Worm (Caenorhabditis elegans) whole organism, L4 larva: ENCODE results near the gene C24H11.5.

ENCODE experiments used
- F26F4.8 ChIP-seq: fragments of 200-800 bp; sonication (Bioruptor generic); conservative IDR thresholded peaks from 2 replicates; pipeline ENCODE4 v1.3.6; 2022; ENCODE audit warnings: missing genetic modification characterization, missing compliant biosample characterization
- F37D6.2 ChIP-seq: sonication (generic microtip); optimal IDR thresholded peaks from 2 replicates; lab custom pipeline; 2016; ENCODE audit warnings: mild to moderate bottlenecking, missing genetic modification characterization, missing compliant biosample characterization
- F44E2.7 ChIP-seq: fragments of 200-800 bp; sonication (Bioruptor generic); IDR thresholded peaks from 2 replicates; pipeline ENCODE4 v2.1.2; 2022; ENCODE audit warnings: missing genetic modification characterization, missing compliant biosample characterization
- F49E8.2 ChIP-seq: sonication (generic microtip); optimal IDR thresholded peaks from 2 replicates; lab custom pipeline; 2016; ENCODE audit warnings: missing compliant biosample characterization, mild to moderate bottlenecking, missing genetic modification characterization, borderline replicate concordance
- T20F7.1 ChIP-seq: fragments of 200-800 bp; sonication (Bioruptor generic); optimal IDR thresholded peaks from 2 replicates; lab custom pipeline; 2018; ENCODE audit warnings: mild to moderate bottlenecking, missing genetic modification characterization, missing compliant biosample characterization
- Y5F2A.4 ChIP-seq: fragments of 200-800 bp; sonication (Bioruptor generic); optimal IDR thresholded peaks from 2 replicates; lab custom pipeline; 2018; ENCODE audit warnings: mild to moderate bottlenecking, missing genetic modification characterization, missing compliant biosample characterization
- Y75B8A.6 ChIP-seq: fragments of 200-800 bp; sonication (Bioruptor generic); IDR thresholded peaks from 2 replicates; pipeline ENCODE4 v1.3.6; 2022; ENCODE audit warnings: missing genetic modification reagents, missing genetic modification characterization, missing compliant biosample characterization
- ama-1 ChIP-seq: fragments of 150-350 bp; optimal IDR thresholded peaks from 2 replicates; lab custom pipeline; 2014; ENCODE audit warnings: inconsistent platforms, mixed read lengths
- arid-1 ChIP-seq: fragments of 200-800 bp; sonication (Bioruptor generic); conservative IDR thresholded peaks from 2 replicates; pipeline ENCODE4 v1.3.6; 2022; ENCODE audit warnings: missing genetic modification reagents, missing genetic modification characterization, missing compliant biosample characterization
- ceh-62 ChIP-seq: sonication (generic microtip); optimal IDR thresholded peaks from 2 replicates; lab custom pipeline; 2017; ENCODE audit warnings: missing biosample characterization, missing genetic modification characterization
- cey-2 ChIP-seq: sonication (generic microtip); optimal IDR thresholded peaks from 3 replicates; lab custom pipeline; 2017; ENCODE audit warnings: missing genetic modification characterization, mild to moderate bottlenecking, missing compliant biosample characterization, antibody characterized with exemption, borderline replicate concordance; ENCODE audit not compliant: insufficient read depth
- ctbp-1 ChIP-seq: fragments of 200-800 bp; sonication (Bioruptor generic); IDR thresholded peaks from 2 replicates; pipeline ENCODE4 v1.3.6; 2022; ENCODE audit warnings: missing genetic modification reagents, missing genetic modification characterization, missing compliant biosample characterization
- daf-16 ChIP-seq, 3 experiments: sonication (generic microtip); optimal IDR thresholded peaks; 2 replicates each; lab custom pipeline; 2016 to 2017; ENCODE audit warnings: missing genetic modification characterization in 3 of 3, missing genetic modification reagents in 3 of 3, mild to moderate bottlenecking in 2 of 3, missing compliant biosample characterization in 2 of 3, missing biosample characterization in 1 of 3, moderate library complexity in 1 of 3
- daf-19 ChIP-seq: fragments of 200-800 bp; sonication (Bioruptor generic); conservative IDR thresholded peaks from 2 replicates; pipeline ENCODE4 v1.3.6; 2022; ENCODE audit warnings: missing genetic modification characterization, missing compliant biosample characterization
- daf-8 ChIP-seq: fragments of 200-800 bp; sonication (Bioruptor generic); IDR thresholded peaks from 2 replicates; pipeline ENCODE4 v1.3.6; 2022; ENCODE audit warnings: missing genetic modification characterization, missing compliant biosample characterization
- dmd-9 ChIP-seq: fragments of 200-800 bp; sonication (Bioruptor generic); IDR thresholded peaks from 2 replicates; pipeline ENCODE4 v1.3.6; 2022; ENCODE audit warnings: missing genetic modification reagents, missing genetic modification characterization, missing compliant biosample characterization
- fos-1 ChIP-seq: fragments of 150-350 bp; optimal IDR thresholded peaks from 2 replicates; lab custom pipeline; 2014; ENCODE audit warnings: missing biosample characterization, missing genetic modification characterization
- hlh-30 ChIP-seq: sonication (generic microtip); optimal IDR thresholded peaks from 2 replicates; lab custom pipeline; 2017; ENCODE audit warnings: antibody characterized with exemption, mild to moderate bottlenecking, missing genetic modification characterization, missing compliant biosample characterization; ENCODE audit not compliant: insufficient read depth
- hmg-1.1 ChIP-seq: fragments of 200-800 bp; sonication (Bioruptor generic); IDR thresholded peaks from 2 replicates; pipeline ENCODE4 v1.3.6; 2022; ENCODE audit warnings: missing genetic modification reagents, missing genetic modification characterization, missing compliant biosample characterization
- lim-7 ChIP-seq: fragments of 200-800 bp; sonication (Bioruptor generic); IDR thresholded peaks from 2 replicates; pipeline ENCODE4 v1.3.6; 2022; ENCODE audit warnings: missing genetic modification characterization, missing compliant biosample characterization
- lin-1 ChIP-seq: fragments of 200-800 bp; sonication (Bioruptor generic); IDR thresholded peaks from 2 replicates; pipeline ENCODE4 v1.3.6; 2022; ENCODE audit warnings: missing genetic modification reagents, missing genetic modification characterization, missing compliant biosample characterization
- lin-13 ChIP-seq: fragments of 150-350 bp; optimal IDR thresholded peaks from 2 replicates; lab custom pipeline; 2014; ENCODE audit warnings: missing biosample characterization, missing genetic modification reagents, missing genetic modification characterization
- lin-29 ChIP-seq: fragments of 200-800 bp; sonication (Bioruptor generic); IDR thresholded peaks from 2 replicates; pipeline ENCODE4 v1.3.6; 2022; ENCODE audit warnings: missing genetic modification reagents, missing genetic modification characterization, missing compliant biosample characterization
- lsy-2 ChIP-seq, 2 experiments: fragments of 150-350 bp in 1 of 2; sonication (generic microtip) in 1 of 2; optimal IDR thresholded peaks; 2 replicates each; lab custom pipeline; 2014 to 2017; ENCODE audit warnings: missing biosample characterization in 2 of 2, missing genetic modification characterization in 2 of 2
- madf-9 ChIP-seq: fragments of 200-800 bp; sonication (Bioruptor generic); conservative IDR thresholded peaks from 2 replicates; pipeline ENCODE4 v1.3.6; 2022; ENCODE audit warnings: missing genetic modification reagents, missing genetic modification characterization, missing compliant biosample characterization
- mep-1 ChIP-seq: fragments of 150-350 bp; sonication (generic microtip); optimal IDR thresholded peaks from 3 replicates; lab custom pipeline; 2014; ENCODE audit warnings: missing biosample characterization, missing genetic modification characterization
- mxl-3 ChIP-seq: fragments of 200-800 bp; sonication (Bioruptor generic); optimal IDR thresholded peaks from 2 replicates; lab custom pipeline; 2018; ENCODE audit warnings: mild to moderate bottlenecking, missing genetic modification characterization, missing compliant biosample characterization
- nhr-102 ChIP-seq: sonication (generic microtip); optimal IDR thresholded peaks from 2 replicates; lab custom pipeline; 2016; ENCODE audit warnings: mild to moderate bottlenecking, missing genetic modification characterization, moderate library complexity, missing compliant biosample characterization
- nhr-11 ChIP-seq: fragments of 150-350 bp; optimal IDR thresholded peaks from 2 replicates; lab custom pipeline; 2014; ENCODE audit warnings: missing biosample characterization, missing genetic modification characterization
- nhr-111 ChIP-seq: fragments of 200-800 bp; sonication (Bioruptor generic); optimal IDR thresholded peaks from 2 replicates; lab custom pipeline; 2018; ENCODE audit warnings: mild to moderate bottlenecking, missing genetic modification characterization, missing compliant biosample characterization
- nhr-237 ChIP-seq: sonication (generic microtip); optimal IDR thresholded peaks from 2 replicates; lab custom pipeline; 2017; ENCODE audit warnings: missing biosample characterization, missing genetic modification characterization
- nhr-25 ChIP-seq: sonication (generic microtip); optimal IDR thresholded peaks from 2 replicates; lab custom pipeline; 2017; ENCODE audit warnings: missing genetic modification characterization, mild to moderate bottlenecking, missing compliant biosample characterization, antibody characterized with exemption, moderate library complexity, borderline replicate concordance; ENCODE audit not compliant: insufficient read depth
- nhr-42 ChIP-seq: fragments of 200-800 bp; sonication (Bioruptor generic); IDR thresholded peaks from 2 replicates; pipeline ENCODE4 v1.3.6; 2022; ENCODE audit warnings: missing genetic modification characterization, missing compliant biosample characterization
- nhr-77 ChIP-seq: fragments of 150-350 bp; optimal IDR thresholded peaks from 2 replicates; lab custom pipeline; 2014; ENCODE audit warnings: missing biosample characterization, missing genetic modification characterization
- pha-4 ChIP-seq, 2 experiments: fragments of 150-350 bp in 1 of 2; fragments of 200-800 bp in 1 of 2; sonication (Bioruptor generic) in 1 of 2; IDR thresholded peaks in 1 of 2; optimal IDR thresholded peaks in 1 of 2; 2 replicates each; pipeline versions ENCODE4 v1.3.6 to Lab custom; 2014 to 2022; ENCODE audit warnings: missing genetic modification characterization in 2 of 2, missing genetic modification reagents in 2 of 2, missing biosample characterization in 1 of 2, missing compliant biosample characterization in 1 of 2
- php-3 ChIP-seq: fragments of 200-800 bp; sonication (Bioruptor generic); IDR thresholded peaks from 2 replicates; pipeline ENCODE4 v1.3.6; 2022; ENCODE audit warnings: missing genetic modification reagents, missing genetic modification characterization, missing compliant biosample characterization
- saeg-2 ChIP-seq: fragments of 200-800 bp; sonication (Bioruptor generic); IDR thresholded peaks from 2 replicates; pipeline ENCODE4 v1.3.6; 2022; ENCODE audit warnings: missing genetic modification reagents, missing genetic modification characterization, missing compliant biosample characterization
- snpc-4 ChIP-seq: fragments of 150-350 bp; optimal IDR thresholded peaks from 2 replicates; lab custom pipeline; 2014; ENCODE audit warnings: missing biosample characterization, missing genetic modification characterization
- tag-97 ChIP-seq: fragments of 200-800 bp; sonication (Bioruptor generic); IDR thresholded peaks from 2 replicates; pipeline ENCODE4 v1.3.6; 2022; ENCODE audit warnings: missing genetic modification characterization, missing compliant biosample characterization
- unc-130 ChIP-seq: sonication (generic microtip); optimal IDR thresholded peaks from 2 replicates; lab custom pipeline; 2016; ENCODE audit warnings: missing genetic modification reagents, missing genetic modification characterization, missing compliant biosample characterization
- unc-39 ChIP-seq: sonication (generic microtip); optimal IDR thresholded peaks from 2 replicates; lab custom pipeline; 2017; ENCODE audit warnings: missing biosample characterization, missing genetic modification characterization
- unc-62 ChIP-seq, 3 experiments: fragments of 150-350 bp in 1 of 3; sonication (generic microtip); optimal IDR thresholded peaks in 2 of 3; peaks in 1 of 3; 1 replicate in 1 of 3; 2 replicates in 2 of 3; lab custom pipeline; 2014 to 2017; ENCODE audit warnings: missing biosample characterization in 3 of 3, missing genetic modification characterization in 3 of 3, missing genetic modification reagents in 3 of 3, missing genotype in 1 of 3
- vab-7 ChIP-seq: fragments of 200-800 bp; sonication (Bioruptor generic); IDR thresholded peaks from 2 replicates; pipeline ENCODE4 v1.3.6; 2022; ENCODE audit warnings: missing genetic modification reagents, missing genetic modification characterization, missing compliant biosample characterization
- zip-11 ChIP-seq: fragments of 200-800 bp; sonication (Bioruptor generic); IDR thresholded peaks from 2 replicates; pipeline ENCODE4 v1.3.6; 2022; ENCODE audit warnings: missing genetic modification characterization, missing compliant biosample characterization

The C24H11.5 gene

DNA sequence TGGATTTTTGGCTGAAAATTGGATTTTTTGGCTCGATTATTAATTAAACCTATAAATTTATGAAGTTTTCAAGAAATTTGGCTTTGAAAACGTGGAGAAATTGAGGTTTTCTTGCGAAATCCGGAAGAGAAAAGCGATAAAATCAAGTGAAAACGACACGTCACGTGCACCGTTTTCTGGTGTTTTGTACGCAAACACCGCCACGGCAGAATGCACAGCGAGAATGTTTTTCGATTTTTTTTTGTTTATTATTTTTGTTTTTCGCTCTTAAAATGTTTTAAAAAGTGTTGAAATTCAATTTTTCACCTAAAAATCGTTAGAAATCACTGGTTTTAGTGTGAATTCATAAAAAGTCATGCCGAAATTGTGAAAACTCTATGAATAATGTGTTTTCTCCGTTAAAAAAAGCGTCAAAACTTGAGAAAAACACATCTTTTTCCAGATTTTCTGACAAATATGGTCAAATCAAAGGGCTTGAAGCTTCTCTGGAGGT, 5.5 kb upstream of the C24H11.5 start, which contains the start of gene immp-1 (continued):
- TF ChIP-seq mep-1 (tag; lab: Kevin White, UChicago): no peak
- no peak for TF ChIP-seq lin-1 (GFP tag; lab: Robert Waterston, UW)
- no peak for TF ChIP-seq fos-1
- peak; percentile 53; the same call in 1 of the 2 replicates for TF ChIP-seq hmg-1.1 (GFP tag; lab: Robert Waterston, UW)
- TF ChIP-seq F49E8.2 (tag; lab: Kevin White, UChicago): no peak
- no peak for TF ChIP-seq unc-130 (GFP tag; lab: Kevin White, UChicago)
- TF ChIP-seq F44E2.7 (GFP tag; lab: Robert Waterston, UW): no peak
- TF ChIP-seq nhr-25 (tag; lab: Kevin White, UChicago): no peak
- no peak for TF ChIP-seq nhr-77 (tag; lab: Kevin White, UChicago)
- TF ChIP-seq dmd-9: no peak
- no peak for TF ChIP-seq T20F7.1 (GFP tag; lab: Kevin White, UChicago)
- no peak for TF ChIP-seq mxl-3 (GFP tag; lab: Kevin White, UChicago)
- no peak for TF ChIP-seq nhr-11 (tag; lab: Kevin White, UChicago)
- TF ChIP-seq madf-9 (GFP tag; lab: Robert Waterston, UW): no peak
- TF ChIP-seq unc-62 (GFP tag; optimal IDR thresholded peaks at IDR 0.05 in 1 of 2; lab: Kevin White, UChicago): no peak
- TF ChIP-seq unc-62 (tag; optimal IDR thresholded peaks at IDR 0.05; lab: Kevin White, UChicago): no peak
- TF ChIP-seq F37D6.2 (tag; lab: Kevin White, UChicago): no peak
- TF ChIP-seq lim-7 (GFP tag; lab: Robert Waterston, UW): no peak
- TF ChIP-seq Y5F2A.4 (GFP tag; lab: Kevin White, UChicago): no peak
- TF ChIP-seq nhr-237: no peak
- TF ChIP-seq lin-13 (GFP tag; lab: Kevin White, UChicago): no peak
- TF ChIP-seq cey-2: no peak
- no peak for TF ChIP-seq vab-7
- no peak for TF ChIP-seq Y75B8A.6 (GFP tag; lab: Robert Waterston, UW)
- TF ChIP-seq snpc-4: no peak
- no peak for TF ChIP-seq nhr-42 (GFP tag; lab: Robert Waterston, UW)
- no peak for TF ChIP-seq daf-16 (GFP tag; optimal IDR thresholded peaks at IDR 0.05; lab: Kevin White, UChicago)
- peak; percentile 51 for TF ChIP-seq daf-16 (tag; optimal IDR thresholded peaks at IDR 0.05; lab: Kevin White, UChicago)
- TF ChIP-seq ceh-62: no peak
- TF ChIP-seq lin-29 (GFP tag; lab: Robert Waterston, UW): no peak
- TF ChIP-seq tag-97 (GFP tag; lab: Robert Waterston, UW): no peak
- no peak for TF ChIP-seq daf-8 (GFP tag; lab: Robert Waterston, UW)
- TF ChIP-seq nhr-102 (tag; lab: Kevin White, UChicago): no peak
- no peak for TF ChIP-seq ctbp-1 (GFP tag; lab: Robert Waterston, UW)
- no peak for TF ChIP-seq daf-19 (GFP tag; lab: Robert Waterston, UW)
- no peak for TF ChIP-seq ama-1 (lab: Kevin White, UChicago)
- TF ChIP-seq pha-4 (GFP tag; IDR thresholded peaks at IDR 0.05; lab: Robert Waterston, UW): no peak
- TF ChIP-seq pha-4 (tag; optimal IDR thresholded peaks at IDR 0.05; lab: Kevin White, UChicago): no peak
- no peak for TF ChIP-seq zip-11 (GFP tag; lab: Robert Waterston, UW)
- TF ChIP-seq arid-1 (GFP tag; lab: Robert Waterston, UW): no peak
- TF ChIP-seq nhr-111: no peak
- TF ChIP-seq lsy-2 (tag; optimal IDR thresholded peaks at IDR 0.05; lab: Kevin White, UChicago): peak in 1 of 2 experiments; percentile 64
- peak; percentile 97 for TF ChIP-seq hlh-30
- no peak for TF ChIP-seq unc-39 (tag; lab: Kevin White, UChicago)
- no peak for TF ChIP-seq F26F4.8
- TF ChIP-seq php-3 (GFP tag; lab: Robert Waterston, UW): no peak
- TF ChIP-seq saeg-2 (GFP tag; lab: Robert Waterston, UW): no peak
